Fruit fly (Drosophila melanogaster): Measurements from ENCODE around the gene thoc7.

thoc7 gene

DNA sequence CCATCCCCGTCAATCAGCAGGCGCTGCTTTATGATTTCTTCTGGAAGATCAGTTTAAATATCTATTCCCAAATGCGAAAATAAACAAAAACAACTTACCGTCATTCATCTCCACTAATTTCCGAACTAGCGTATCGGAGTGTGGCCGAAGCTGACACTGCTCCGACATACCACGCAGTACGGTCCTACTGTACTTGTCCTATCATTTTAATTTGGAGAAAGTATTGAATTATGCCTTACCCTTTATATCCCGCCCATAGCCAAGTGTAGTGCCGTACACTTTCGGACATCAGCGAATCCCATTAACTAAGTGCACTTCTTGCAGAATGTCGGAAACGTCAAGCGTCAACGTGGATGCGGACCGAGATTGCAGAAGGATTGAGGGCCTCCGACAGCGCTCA, at the start of gene thoc7, which contains the start of gene Dis3l2:
thoc7 (minus strand) TSS at position 168 of the 400 bp plus-strand sequence.
Dis3l2 (plus strand) TSS at position 190 of the 400 bp plus-strand sequence.
- TF ChIP-seq CG8478 (optimal IDR thresholded peaks at IDR 0.05) (no peak), psq (optimal IDR thresholded peaks at IDR 0.05) (no peak)

DNA sequence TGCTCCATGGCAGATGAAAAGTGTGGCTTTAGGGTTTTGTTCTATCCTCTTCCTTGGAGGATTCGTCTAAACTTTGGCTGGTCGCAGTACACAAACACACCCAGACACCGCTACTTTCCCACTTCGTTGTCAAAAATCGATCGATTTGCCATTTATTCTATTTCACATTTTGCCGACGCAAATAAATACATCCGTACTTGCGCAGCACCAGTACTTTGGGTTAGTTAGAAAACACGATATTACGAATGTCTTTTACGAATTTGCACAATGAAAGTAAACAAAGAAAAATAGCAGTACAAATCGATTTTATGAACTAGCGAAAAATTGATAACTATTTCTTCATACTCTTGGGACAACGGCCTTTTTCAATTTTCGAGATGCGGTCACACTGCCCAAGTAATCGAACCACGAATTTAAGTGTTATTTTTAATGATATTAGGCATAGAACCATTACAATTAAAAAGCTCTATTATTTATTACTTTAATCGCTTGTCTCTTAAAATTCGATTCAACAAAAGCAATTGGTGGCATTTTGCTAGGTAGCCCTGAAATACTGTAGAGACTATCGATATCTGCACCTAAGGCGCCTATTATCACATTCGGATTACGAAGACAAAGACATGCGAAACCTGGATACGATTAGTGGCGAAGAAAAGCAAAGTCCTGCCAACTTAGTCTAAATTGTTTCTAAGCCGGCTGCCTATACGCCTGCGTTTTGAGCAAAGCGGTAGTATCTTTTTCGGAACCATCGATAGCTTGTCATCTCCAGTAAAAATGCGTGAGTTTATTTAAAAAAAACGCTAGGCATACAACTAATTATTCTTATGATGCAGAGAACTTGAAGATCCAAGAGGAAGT, 45.4 kb upstream of the thoc7 start, which contains the start of the genes DIP2 and wac:
DIP2 (minus strand) TSS at position 337 of the 858 bp plus-strand sequence.
wac (plus strand) TSS at position 559 of the 858 bp plus-strand sequence.
- TF ChIP-seq CG8478 (optimal IDR thresholded peaks at IDR 0.05) (no peak), pan (optimal IDR thresholded peaks at IDR 0.05) (no peak), EcR (GFP tag; optimal IDR thresholded peaks at IDR 0.05) (no peak), psq (optimal IDR thresholded peaks at IDR 0.05) (no peak), Dll (optimal IDR thresholded peaks at IDR 0.05) (no peak), usp (GFP tag; optimal IDR thresholded peaks at IDR 0.05) (no peak)

- TF ChIP-seq psq (optimal IDR thresholded peaks at IDR 0.05): no peak
- no peak for TF ChIP-seq pan (optimal IDR thresholded peaks at IDR 0.05)
- no peak for TF ChIP-seq CG8478 (optimal IDR thresholded peaks at IDR 0.05)
- no peak for TF ChIP-seq usp (GFP tag; optimal IDR thresholded peaks at IDR 0.05)
- TF ChIP-seq Dll (optimal IDR thresholded peaks at IDR 0.05): no peak
- no peak for TF ChIP-seq EcR (GFP tag; optimal IDR thresholded peaks at IDR 0.05)
Observed at dm6 chr3L:248226-248758, 35.8 kb upstream of the thoc7 start.

DNA sequence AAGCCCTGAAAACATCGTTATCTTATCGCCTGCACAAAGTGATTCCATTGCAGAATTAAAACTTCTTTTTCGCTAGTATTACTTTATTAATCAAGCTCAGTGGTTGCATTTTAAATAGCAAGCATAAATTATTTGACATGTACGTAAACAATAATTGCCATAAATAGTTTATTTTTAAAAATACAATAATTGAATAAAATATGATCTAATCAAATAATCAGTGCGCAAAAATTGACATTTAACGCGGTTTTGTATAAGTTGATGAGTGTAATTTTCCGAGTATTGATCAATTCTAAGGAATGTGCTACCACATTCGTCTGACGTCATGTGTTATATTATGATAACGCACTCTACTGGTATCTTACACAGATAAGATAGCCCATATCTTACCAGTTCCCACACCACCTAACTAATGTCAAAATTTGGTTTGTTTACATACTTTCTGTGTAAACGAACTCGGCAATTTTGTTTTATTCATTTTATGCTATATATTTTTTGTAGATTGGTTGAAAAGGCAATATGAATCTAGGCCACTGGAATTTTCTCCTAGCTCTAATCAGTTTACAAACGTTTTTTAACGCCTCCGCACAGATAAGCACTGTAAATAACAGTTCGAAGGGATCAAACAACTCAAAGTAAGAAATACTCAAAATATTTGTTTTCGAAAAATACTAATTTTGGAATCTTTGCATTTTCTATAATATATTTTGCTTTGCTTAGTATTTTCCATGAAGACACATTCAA, 35.2 kb upstream of the thoc7 start, which contains the start of gene mthl14:
mthl14 (plus strand) TSS at position 10 of the 744 bp plus-strand sequence.
- TF ChIP-seq pan (optimal IDR thresholded peaks at IDR 0.05): no peak
- no peak for TF ChIP-seq psq (optimal IDR thresholded peaks at IDR 0.05)
- TF ChIP-seq usp (GFP tag; optimal IDR thresholded peaks at IDR 0.05): no peak
- TF ChIP-seq Dll (optimal IDR thresholded peaks at IDR 0.05): no peak
- no peak for TF ChIP-seq EcR (GFP tag; optimal IDR thresholded peaks at IDR 0.05)
- no peak for TF ChIP-seq CG8478 (optimal IDR thresholded peaks at IDR 0.05)

DNA sequence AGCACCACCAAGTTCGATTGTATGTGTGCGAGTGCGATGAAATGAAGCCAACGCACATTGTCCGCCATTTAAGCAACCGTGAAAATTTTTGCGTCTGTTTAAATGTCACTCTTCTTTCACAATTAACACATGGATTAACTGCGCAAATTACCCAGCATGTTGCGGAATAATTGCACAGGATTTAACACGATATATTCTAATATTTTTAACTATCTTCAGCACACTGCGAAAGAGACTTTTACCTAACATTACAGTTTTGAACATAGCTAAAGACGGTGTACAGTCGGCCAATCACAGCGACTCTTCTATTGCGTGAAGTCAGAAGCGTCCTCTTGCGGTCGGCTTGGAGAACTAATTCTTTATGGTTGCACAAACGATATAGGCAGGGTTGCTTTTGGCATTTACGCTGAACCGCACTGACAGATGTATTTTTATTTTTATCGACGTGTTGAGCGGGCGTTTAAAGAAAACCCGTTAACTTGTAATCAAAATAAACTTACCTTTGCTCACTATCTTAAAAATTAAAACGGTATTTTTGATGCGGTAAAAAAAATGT, 34.2 kb upstream of the thoc7 start:
- TF ChIP-seq psq (optimal IDR thresholded peaks at IDR 0.05) (no peak), EcR (GFP tag; optimal IDR thresholded peaks at IDR 0.05) (no peak), pan (optimal IDR thresholded peaks at IDR 0.05) (no peak), CG8478 (optimal IDR thresholded peaks at IDR 0.05) (no peak), usp (GFP tag; optimal IDR thresholded peaks at IDR 0.05) (no peak), Dll (optimal IDR thresholded peaks at IDR 0.05) (no peak)

DNA sequence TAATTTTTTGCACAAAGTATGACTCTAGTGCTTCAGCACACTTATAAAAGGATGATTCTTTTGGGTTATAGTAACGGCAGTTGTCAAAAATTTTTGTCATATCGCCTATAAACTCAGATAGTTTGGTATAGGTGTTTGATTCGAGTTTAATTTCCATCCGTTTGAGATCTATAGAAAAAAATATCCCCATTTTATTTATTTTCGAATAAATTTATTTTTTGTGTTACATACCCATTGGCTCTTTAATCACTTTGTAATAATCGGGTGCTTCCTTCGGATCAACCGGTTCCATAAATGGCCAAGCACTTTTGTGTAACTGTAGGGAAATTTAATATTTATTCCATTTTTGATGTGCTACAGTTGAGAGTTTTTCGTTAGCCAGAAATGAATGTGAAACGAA, 21.9 kb upstream of the thoc7 start:
- TF ChIP-seq EcR (GFP tag; optimal IDR thresholded peaks at IDR 0.05) (no peak), CG8478 (optimal IDR thresholded peaks at IDR 0.05) (no peak), pan (optimal IDR thresholded peaks at IDR 0.05) (no peak), psq (optimal IDR thresholded peaks at IDR 0.05) (no peak), Dll (optimal IDR thresholded peaks at IDR 0.05) (no peak), usp (GFP tag; optimal IDR thresholded peaks at IDR 0.05) (no peak)

dm6 chr3L:233251-233650, 20.8 kb upstream of the thoc7 start, which contains the start of gene CG34453:
Gene CG34453, minus strand, starts transcription at chr3L:233351.
- TF ChIP-seq EcR (GFP tag; optimal IDR thresholded peaks at IDR 0.05) (no peak), pan (optimal IDR thresholded peaks at IDR 0.05) (no peak), Dll (optimal IDR thresholded peaks at IDR 0.05) (no peak), usp (GFP tag; optimal IDR thresholded peaks at IDR 0.05) (no peak), psq (optimal IDR thresholded peaks at IDR 0.05) (no peak), CG8478 (optimal IDR thresholded peaks at IDR 0.05) (no peak)

DNA sequence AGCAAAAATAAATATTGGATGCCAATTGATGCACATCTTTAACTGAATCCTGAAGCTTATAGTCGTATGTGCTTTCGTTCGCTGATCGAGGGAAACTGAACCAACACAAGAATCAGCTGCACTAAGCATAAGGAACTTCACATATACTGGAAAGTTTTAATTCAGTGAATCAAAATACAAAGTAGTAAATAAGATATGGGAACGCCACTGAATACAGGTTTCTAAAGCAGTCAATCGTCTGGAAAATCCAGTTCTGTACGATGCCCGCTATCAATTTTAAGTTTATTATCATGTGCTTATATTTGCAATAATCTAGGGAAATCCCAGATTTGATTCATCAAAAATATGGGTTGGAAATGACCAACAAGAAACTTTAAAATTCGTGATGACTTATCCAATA, 19.8 kb upstream of the thoc7 start, which contains the start of gene CG34454:
CG34454 (minus strand) TSS at position 84 of the 400 bp plus-strand sequence.
- TF ChIP-seq psq (optimal IDR thresholded peaks at IDR 0.05) (no peak), usp (GFP tag; optimal IDR thresholded peaks at IDR 0.05) (no peak), Dll (optimal IDR thresholded peaks at IDR 0.05) (no peak), CG8478 (optimal IDR thresholded peaks at IDR 0.05) (no peak), pan (optimal IDR thresholded peaks at IDR 0.05) (no peak), EcR (GFP tag; optimal IDR thresholded peaks at IDR 0.05) (no peak)

DNA sequence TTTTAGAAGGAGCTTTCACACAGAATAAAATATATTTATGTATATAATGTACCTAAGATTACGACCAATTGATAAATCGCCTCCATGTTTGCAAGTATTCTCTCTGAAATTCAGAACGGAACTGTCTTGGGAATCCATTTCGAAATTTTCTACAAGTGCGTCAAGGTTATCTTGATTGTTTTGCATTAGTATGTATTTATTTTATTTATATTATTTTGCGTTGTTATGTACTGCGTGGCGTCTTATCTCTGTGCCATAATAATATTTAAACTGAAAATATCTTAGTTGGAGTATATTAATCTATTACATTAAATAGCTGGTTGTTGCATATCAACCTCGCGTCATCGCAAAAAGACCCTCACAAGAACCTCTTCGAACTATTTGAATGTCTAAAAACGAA, 19.0 kb upstream of the thoc7 start, which contains the start of gene CG42846:
CG42846 (minus strand) TSS at position 101 of the 400 bp plus-strand sequence.
- TF ChIP-seq psq (optimal IDR thresholded peaks at IDR 0.05): no peak

DNA sequence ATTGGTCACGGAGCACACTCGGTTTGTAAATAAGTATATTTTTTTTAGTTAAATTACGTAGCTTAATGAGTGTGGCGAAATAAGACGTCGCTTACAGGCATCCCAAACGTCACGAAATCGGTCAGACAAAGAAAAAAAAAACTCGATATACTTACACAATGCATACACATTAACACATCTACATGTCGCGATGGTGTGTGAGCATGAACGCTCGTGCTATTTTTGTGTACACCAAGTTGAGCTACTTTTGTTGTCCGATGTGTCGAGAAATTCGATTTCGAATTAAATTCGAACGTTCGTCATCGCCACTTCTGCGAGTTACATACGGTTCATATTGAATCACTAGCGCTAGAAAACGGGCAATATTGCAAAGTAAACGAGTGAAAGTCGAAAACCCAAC, 12.6 kb upstream of the thoc7 start:
- TF ChIP-seq Dll (optimal IDR thresholded peaks at IDR 0.05) (no peak), EcR (GFP tag; optimal IDR thresholded peaks at IDR 0.05) (no peak), psq (optimal IDR thresholded peaks at IDR 0.05) (no peak), CG8478 (optimal IDR thresholded peaks at IDR 0.05) (no peak), pan (optimal IDR thresholded peaks at IDR 0.05) (no peak)

All from whole organism.